Worm (Caenorhabditis elegans): ENCODE results near the gene C56E10.3.

Gene C56E10.3

DNA sequence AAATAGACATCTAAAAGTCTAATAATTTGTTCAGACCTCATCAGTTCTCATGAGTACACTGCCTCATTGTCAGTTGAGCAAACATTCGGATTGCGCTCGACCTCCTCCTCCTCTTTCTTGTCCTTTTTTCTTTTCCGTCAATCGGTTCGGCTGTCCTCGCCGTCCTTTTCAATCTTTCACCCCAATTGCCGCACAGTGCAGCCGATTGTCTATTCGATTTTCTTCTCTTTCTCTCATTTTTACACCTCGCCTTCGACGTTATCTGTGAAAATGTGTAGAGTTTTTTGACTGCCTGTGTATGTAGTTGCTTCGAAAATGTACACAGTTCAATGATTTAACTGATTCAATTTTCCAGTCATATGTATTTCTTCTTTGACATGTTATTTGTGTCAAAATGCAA lies 7.7 kb downstream of the C56E10.3 start (continued):
- TF ChIP-seq lsy-2 (tag; optimal IDR thresholded peaks at IDR 0.05) (peak in 1 of 2 experiments; percentile 2), grh-1 (GFP tag; IDR thresholded peaks at IDR 0.05) (no peak), ceh-63 (GFP tag; optimal IDR thresholded peaks at IDR 0.05) (no peak), sptf-1 (tag; optimal IDR thresholded peaks at IDR 0.05) (no peak), nhr-28 (tag; optimal IDR thresholded peaks at IDR 0.05) (no peak), vab-15 (tag; optimal IDR thresholded peaks at IDR 0.05) (no peak), snu-23 (GFP tag; optimal IDR thresholded peaks at IDR 0.05) (peak; percentile 13), tbx-2 (tag; optimal IDR thresholded peaks at IDR 0.05) (no peak), aly-2 (tag; optimal IDR thresholded peaks at IDR 0.05) (no peak), nhr-77 (tag; optimal IDR thresholded peaks at IDR 0.05) (no peak), elt-2 (tag; optimal IDR thresholded peaks at IDR 0.05) (peak; percentile 23), lin-13 (GFP tag; optimal IDR thresholded peaks at IDR 0.05) (no peak), hpl-2 (GFP tag; optimal IDR thresholded peaks at IDR 0.05) (no peak), efl-1 (optimal IDR thresholded peaks at IDR 0.05) (no peak), efl-1 (GFP tag; optimal IDR thresholded peaks at IDR 0.05 in 1 of 2) (peak in 1 of 2 experiments; percentile 35), mep-1 (tag; optimal IDR thresholded peaks at IDR 0.05) (peak; percentile 19), dsc-1 (tag; optimal IDR thresholded peaks at IDR 0.05) (no peak), sox-4 (tag; optimal IDR thresholded peaks at IDR 0.05) (no peak), lin-35 (GFP tag; optimal IDR thresholded peaks at IDR 0.05) (peak in 1 of 2 experiments; percentile 44), C16A3.4 (tag; optimal IDR thresholded peaks at IDR 0.05) (no peak), egl-13 (tag; optimal IDR thresholded peaks at IDR 0.05) (no peak), nhr-71 (tag; optimal IDR thresholded peaks at IDR 0.05) (no peak), mab-9 (GFP tag; IDR thresholded peaks at IDR 0.05) (no peak), ets-5 (GFP tag; IDR thresholded peaks at IDR 0.05) (no peak), unc-130 (tag; optimal IDR thresholded peaks at IDR 0.05) (no peak), isw-1 (GFP tag; IDR thresholded peaks at IDR 0.05) (no peak), ceh-8 (GFP tag; optimal IDR thresholded peaks at IDR 0.05) (no peak)

DNA sequence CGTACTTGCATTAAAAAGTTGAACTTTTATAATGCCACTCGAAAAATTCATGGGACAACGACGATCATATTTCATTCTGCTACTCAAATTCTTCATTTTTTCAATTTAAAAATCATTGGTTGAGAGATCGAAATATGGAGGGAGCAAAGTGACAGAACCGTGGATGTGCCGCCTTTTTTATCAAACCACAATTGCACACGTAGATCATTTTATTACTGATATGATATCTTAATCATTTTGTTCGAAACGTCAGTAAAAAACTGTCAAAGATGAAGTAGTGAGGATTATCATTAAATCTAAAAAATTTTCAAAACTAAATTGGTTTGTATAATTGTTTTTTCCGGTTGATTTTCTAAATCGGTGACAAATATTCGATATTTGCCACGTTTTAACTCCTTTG lies 8.7 kb downstream of the C56E10.3 start:
- no peak for TF ChIP-seq rnt-1 (tag; optimal IDR thresholded peaks at IDR 0.05)
- no peak for TF ChIP-seq C04F5.9 (tag; optimal IDR thresholded peaks at IDR 0.05)
- TF ChIP-seq elt-2 (tag; optimal IDR thresholded peaks at IDR 0.05) = peak; percentile 40
- no peak for TF ChIP-seq aha-1 (tag; optimal IDR thresholded peaks at IDR 0.05)

DNA sequence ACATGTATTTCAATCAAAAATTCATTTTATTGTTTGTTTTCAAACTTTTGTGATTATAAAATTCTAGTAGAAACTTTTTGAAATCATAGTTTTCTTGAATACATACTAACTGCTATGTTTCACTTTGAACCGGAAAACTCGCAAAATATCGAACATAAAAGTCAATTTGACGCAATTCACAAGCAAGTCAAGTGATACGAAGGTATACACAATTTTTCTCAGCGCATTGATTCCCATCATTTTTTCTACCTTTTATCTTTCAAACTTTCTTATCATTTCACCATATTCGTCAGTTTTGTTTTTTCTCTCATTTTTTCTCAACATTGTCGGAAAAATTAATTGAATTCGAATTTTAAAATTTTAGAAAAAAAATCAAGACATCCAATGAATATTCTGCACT lies 9.7 kb downstream of the C56E10.3 start, which contains the start of gene nhr-173:
nhr-173 (plus strand) TSS at position 366 of the 400 bp plus-strand sequence.
- TF ChIP-seq dsc-1 (tag; optimal IDR thresholded peaks at IDR 0.05) (no peak), snu-23 (GFP tag; optimal IDR thresholded peaks at IDR 0.05) (no peak), pax-3 (tag; optimal IDR thresholded peaks at IDR 0.05) (no peak), zag-1 (tag; optimal IDR thresholded peaks at IDR 0.05) (no peak), hpl-2 (GFP tag; optimal IDR thresholded peaks at IDR 0.05) (no peak), nhr-20 (tag; optimal IDR thresholded peaks at IDR 0.05) (peak; percentile 12), C16A3.4 (tag; optimal IDR thresholded peaks at IDR 0.05) (no peak), ceh-82 (tag; optimal IDR thresholded peaks at IDR 0.05) (no peak), ceh-8 (GFP tag; optimal IDR thresholded peaks at IDR 0.05) (no peak), snpc-4 (tag; optimal IDR thresholded peaks at IDR 0.05) (no peak), lsy-2 (tag; optimal IDR thresholded peaks at IDR 0.05) (no peak), sup-37 (GFP tag; optimal IDR thresholded peaks at IDR 0.05) (no peak), ces-1 (GFP tag; optimal IDR thresholded peaks at IDR 0.05) (no peak), unc-30 (tag; optimal IDR thresholded peaks at IDR 0.05) (no peak), aha-1 (tag; optimal IDR thresholded peaks at IDR 0.05) (no peak), lin-39 (tag; optimal IDR thresholded peaks at IDR 0.05) (no peak), unc-86 (tag; optimal IDR thresholded peaks at IDR 0.05) (no peak), blmp-1 (tag; optimal IDR thresholded peaks at IDR 0.05) (peak; percentile 1), mab-9 (GFP tag; IDR thresholded peaks at IDR 0.05) (no peak), lin-14 (GFP tag; optimal IDR thresholded peaks at IDR 0.05) (no peak), nhr-237 (tag; optimal IDR thresholded peaks at IDR 0.05) (no peak), rnt-1 (tag; optimal IDR thresholded peaks at IDR 0.05) (no peak), elt-3 (tag; optimal IDR thresholded peaks at IDR 0.05) (peak in 1 of 6 experiments; percentile 4), nhr-90 (tag; optimal IDR thresholded peaks at IDR 0.05; ENCODE audit: poor library complexity) (no peak), nhr-28 (tag; optimal IDR thresholded peaks at IDR 0.05) (no peak), elt-2 (tag; optimal IDR thresholded peaks at IDR 0.05) (peak; percentile 23), swsn-7 (tag; optimal IDR thresholded peaks at IDR 0.05) (no peak), vab-15 (tag; optimal IDR thresholded peaks at IDR 0.05) (no peak), zip-4 (GFP tag; optimal IDR thresholded peaks at IDR 0.05) (no peak)
